Fruit fly (Drosophila melanogaster): ENCODE measurements around the gene PK1-R.

The PK1-R gene

dm6 chr3R:14103022-14103421 is at the start of gene PK1-R:
Gene PK1-R, minus strand, starts transcription at chr3R:14103122.
- TF ChIP-seq CG17801 (GFP tag; optimal IDR thresholded peaks at IDR 0.05; ENCODE audit: partially characterized antibody): no peak

DNA sequence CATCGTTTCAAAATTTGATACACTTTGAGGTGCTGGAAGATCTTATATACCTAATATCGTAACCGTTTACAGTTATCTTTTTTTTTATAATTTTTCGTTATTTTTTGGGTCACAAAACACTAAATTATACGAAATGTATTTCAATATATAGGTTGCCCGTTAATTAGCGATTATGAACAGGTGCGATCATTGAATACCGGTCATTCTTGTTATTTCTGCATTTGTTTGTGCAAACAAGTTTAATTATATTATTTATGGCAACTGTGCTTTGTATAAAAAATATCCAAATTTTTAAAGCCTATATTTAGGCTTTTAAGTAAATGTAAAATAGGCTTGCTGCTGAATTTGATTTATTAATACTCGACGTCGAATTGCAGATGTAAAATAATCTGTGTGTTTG is 49.6 kb upstream of the PK1-R start, which contains the start of gene CG42500:
CG42500 (minus strand) TSS at position 101 of the 400 bp plus-strand sequence.
- no peak for TF ChIP-seq CG17801 (GFP tag; optimal IDR thresholded peaks at IDR 0.05; ENCODE audit: partially characterized antibody)

dm6 chr3R:14151840-14152239 is 48.9 kb upstream of the PK1-R start, which contains the start of gene CG14355:
Gene CG14355, minus strand, starts transcription at chr3R:14151940.
- no peak for TF ChIP-seq CG17801 (GFP tag; optimal IDR thresholded peaks at IDR 0.05; ENCODE audit: partially characterized antibody)

dm6 chr3R:14140912-14141311 is 38.0 kb upstream of the PK1-R start:
- no peak for TF ChIP-seq CG17801 (GFP tag; optimal IDR thresholded peaks at IDR 0.05; ENCODE audit: partially characterized antibody)

DNA sequence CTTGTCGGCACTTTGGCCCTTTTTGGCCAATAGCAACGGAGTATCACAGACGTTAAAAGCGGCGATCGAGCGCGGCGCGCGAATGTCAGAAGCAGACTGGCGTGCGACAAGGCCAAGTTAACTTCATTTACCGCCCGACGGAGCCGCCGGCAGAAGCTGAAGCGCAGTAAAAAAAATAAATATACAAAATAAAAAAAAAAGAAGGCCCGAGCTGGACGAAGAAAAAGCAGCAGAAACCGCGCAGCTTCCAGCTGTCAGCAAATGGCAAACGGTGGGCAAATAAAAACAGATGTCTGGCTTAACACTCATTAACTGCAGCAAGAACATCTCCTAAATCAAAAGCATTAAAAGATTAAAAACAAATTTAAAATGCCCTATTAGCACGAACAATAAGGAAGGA is 29.1 kb upstream of the PK1-R start, which contains the start of gene CG14356:
CG14356 (minus strand) TSS at position 101 of the 400 bp plus-strand sequence.
- TF ChIP-seq CG17801 (GFP tag; optimal IDR thresholded peaks at IDR 0.05; ENCODE audit: partially characterized antibody): no peak

DNA sequence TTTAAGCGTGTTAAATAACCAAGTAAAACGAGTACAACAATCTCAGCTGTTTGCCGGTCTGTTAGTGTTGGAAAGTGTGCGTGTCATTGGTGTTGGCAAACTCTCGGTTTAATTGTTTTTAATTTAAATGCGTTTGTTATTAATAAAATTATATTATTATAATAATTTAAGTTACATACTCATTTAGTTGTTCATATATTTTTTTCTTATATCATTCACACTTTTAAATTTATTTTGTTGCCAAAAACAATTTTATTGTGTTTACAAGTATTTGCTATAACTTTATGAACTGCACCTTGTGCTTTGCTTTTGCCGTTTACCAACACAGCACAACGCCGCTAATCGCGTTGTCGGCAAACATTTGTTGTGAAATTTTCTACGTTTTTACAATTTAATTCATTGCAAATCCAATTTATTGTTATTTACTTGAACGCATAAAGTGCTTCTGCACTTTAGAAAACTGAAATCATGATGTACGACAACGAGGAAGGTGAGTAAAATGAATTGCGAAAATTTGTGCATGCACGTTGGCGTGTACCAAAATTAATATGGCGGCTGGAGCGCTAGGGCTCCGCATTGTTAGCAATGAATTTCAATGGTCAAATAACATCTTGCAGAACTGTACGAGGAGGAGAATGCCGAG is 22.7 kb upstream of the PK1-R start, which contains the start of the genes 140up and Polr2B:
140up (minus strand) TSS at position 70 of the 643 bp plus-strand sequence.
Polr2B (plus strand) TSS at position 313 of the 643 bp plus-strand sequence.
- peak; percentile 93 for TF ChIP-seq CG17801 (GFP tag; optimal IDR thresholded peaks at IDR 0.05; ENCODE audit: partially characterized antibody)

DNA sequence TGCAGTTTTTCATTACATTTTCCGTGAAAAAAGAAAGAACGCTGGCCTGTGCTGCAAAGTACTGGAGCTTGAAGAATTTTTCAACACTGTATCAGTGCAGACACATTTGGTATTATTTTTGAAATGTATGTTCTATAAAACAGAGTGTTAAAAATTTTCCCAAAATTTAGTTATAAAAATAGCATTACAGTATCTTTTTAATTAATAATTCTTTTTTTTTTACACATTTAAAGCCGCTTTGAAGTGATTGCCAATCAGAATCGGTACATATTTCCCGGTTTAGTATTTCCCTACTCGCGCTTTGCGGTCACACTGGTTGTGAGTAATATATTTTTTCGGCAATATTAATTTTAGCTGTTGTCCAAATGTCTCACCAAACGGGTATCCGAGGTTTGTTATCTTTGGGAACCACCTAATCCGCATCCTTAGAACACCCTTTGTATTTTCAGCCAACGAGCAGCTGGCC is 19.5 kb upstream of the PK1-R start, which contains the start of the genes Abi and twf:
Abi (minus strand) TSS at position 74 of the 466 bp plus-strand sequence.
twf (plus strand) TSS at position 308 of the 466 bp plus-strand sequence.
- TF ChIP-seq CG17801 (GFP tag; optimal IDR thresholded peaks at IDR 0.05; ENCODE audit: partially characterized antibody): peak; percentile 34

- TF ChIP-seq CG17801 (GFP tag; optimal IDR thresholded peaks at IDR 0.05; ENCODE audit: partially characterized antibody): no peak
Observed at dm6 chr3R:14118350-14118749, 15.4 kb upstream of the PK1-R start, which contains the start of gene Kif19A. Gene Kif19A, minus strand, starts transcription at chr3R:14118450.

dm6 chr3R:14116088-14116487 is 13.2 kb upstream of the PK1-R start:
- TF ChIP-seq CG17801 (GFP tag; optimal IDR thresholded peaks at IDR 0.05; ENCODE audit: partially characterized antibody): no peak

DNA sequence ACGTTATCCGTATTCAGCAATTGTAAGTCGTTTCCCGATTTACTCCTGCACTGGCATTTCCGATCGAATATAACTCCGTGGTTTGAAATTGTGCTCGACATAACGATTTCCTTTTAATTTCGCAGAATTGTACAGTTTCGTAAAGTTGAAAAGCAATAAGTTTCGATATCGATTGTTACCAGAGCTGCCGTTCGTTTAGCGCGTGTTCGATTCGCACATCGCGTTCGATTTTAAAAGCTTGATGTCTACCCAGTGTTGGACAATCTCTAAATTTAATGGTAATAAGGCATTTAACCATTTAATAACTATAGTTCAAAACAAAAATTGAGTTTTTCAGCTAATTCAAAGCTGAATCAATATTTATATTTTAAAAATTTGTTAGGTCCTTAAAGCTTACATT is 9.1 kb upstream of the PK1-R start, which contains the start of gene CG14357:
CG14357 (minus strand) TSS at position 101 of the 400 bp plus-strand sequence.
- TF ChIP-seq CG17801 (GFP tag; optimal IDR thresholded peaks at IDR 0.05; ENCODE audit: partially characterized antibody): no peak

dm6 chr3R:14109145-14109544 is 6.2 kb upstream of the PK1-R start, which contains the start of gene Or88a:
Gene Or88a, plus strand, starts transcription at chr3R:14109445.
- TF ChIP-seq CG17801 (GFP tag; optimal IDR thresholded peaks at IDR 0.05; ENCODE audit: partially characterized antibody): no peak

- TF ChIP-seq CG17801 (GFP tag; optimal IDR thresholded peaks at IDR 0.05; ENCODE audit: partially characterized antibody): no peak
Observed at dm6 chr3R:14108158-14108921, 5.4 kb upstream of the PK1-R start, which contains the start of gene CG12402. Gene CG12402, minus strand, starts transcription at chr3R:14108321.

dm6 chr3R:14107597-14107996 is 4.7 kb upstream of the PK1-R start:
- TF ChIP-seq CG17801 (GFP tag; optimal IDR thresholded peaks at IDR 0.05; ENCODE audit: partially characterized antibody): no peak

DNA sequence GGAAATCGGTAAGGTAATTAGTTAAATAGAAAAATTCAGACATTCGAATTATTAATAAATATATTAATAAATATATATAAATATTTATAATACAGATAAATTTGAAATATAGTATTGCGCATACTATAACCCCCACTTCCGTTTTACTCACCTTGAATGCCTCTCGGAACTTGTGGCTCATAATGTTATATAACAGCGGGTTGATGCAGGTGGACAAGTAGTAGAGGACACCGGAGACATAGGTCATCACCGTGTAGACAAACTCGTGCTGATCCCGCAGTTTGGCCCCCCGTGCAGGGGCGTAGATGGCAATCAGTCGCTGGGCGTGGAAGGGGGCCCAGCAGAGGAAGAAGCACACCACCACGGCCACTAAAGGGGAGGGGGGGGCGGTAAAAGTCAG is 2.0 kb downstream of the PK1-R start:
- TF ChIP-seq CG17801 (GFP tag; optimal IDR thresholded peaks at IDR 0.05; ENCODE audit: partially characterized antibody): no peak

dm6 chr3R:14098527-14099109 is 4.3 kb downstream of the PK1-R start:
- no peak for TF ChIP-seq CG17801 (GFP tag; optimal IDR thresholded peaks at IDR 0.05; ENCODE audit: partially characterized antibody)

Measured in ovary, adult (tissue).